Worm (Caenorhabditis elegans) whole organism, young adult: Measurements from ENCODE around the gene alg-1.

Experiments used
- F39B2.1 ChIP-seq: fragments of 200-800 bp; sonication (Bioruptor generic); IDR thresholded peaks from 2 replicates; pipeline ENCODE4 v1.3.6; 2022; ENCODE audit warnings: missing genetic modification reagents, missing genetic modification characterization, missing compliant biosample characterization
- ceh-79 ChIP-seq: sonication (generic microtip); optimal IDR thresholded peaks from 2 replicates; lab custom pipeline; 2017; ENCODE audit warnings: mild to moderate bottlenecking, missing genetic modification characterization, missing compliant biosample characterization
- ceh-91 ChIP-seq: fragments of 200-800 bp; sonication (Bioruptor generic); IDR thresholded peaks from 2 replicates; pipeline ENCODE4 v1.3.6; 2022; ENCODE audit warnings: missing genetic modification reagents, missing genetic modification characterization, missing compliant biosample characterization
- nfya-1 ChIP-seq: sonication (generic microtip); optimal IDR thresholded peaks from 2 replicates; lab custom pipeline; 2017; ENCODE audit warnings: antibody characterized with exemption, missing compliant biosample characterization, missing genetic modification characterization, borderline replicate concordance; ENCODE audit not compliant: insufficient read depth
- pbrm-1 ChIP-seq: fragments of 200-800 bp; sonication (Bioruptor generic); IDR thresholded peaks from 2 replicates; pipeline ENCODE4 v1.3.6; 2022; ENCODE audit warnings: missing genetic modification reagents, missing genetic modification characterization, missing compliant biosample characterization

DNA sequence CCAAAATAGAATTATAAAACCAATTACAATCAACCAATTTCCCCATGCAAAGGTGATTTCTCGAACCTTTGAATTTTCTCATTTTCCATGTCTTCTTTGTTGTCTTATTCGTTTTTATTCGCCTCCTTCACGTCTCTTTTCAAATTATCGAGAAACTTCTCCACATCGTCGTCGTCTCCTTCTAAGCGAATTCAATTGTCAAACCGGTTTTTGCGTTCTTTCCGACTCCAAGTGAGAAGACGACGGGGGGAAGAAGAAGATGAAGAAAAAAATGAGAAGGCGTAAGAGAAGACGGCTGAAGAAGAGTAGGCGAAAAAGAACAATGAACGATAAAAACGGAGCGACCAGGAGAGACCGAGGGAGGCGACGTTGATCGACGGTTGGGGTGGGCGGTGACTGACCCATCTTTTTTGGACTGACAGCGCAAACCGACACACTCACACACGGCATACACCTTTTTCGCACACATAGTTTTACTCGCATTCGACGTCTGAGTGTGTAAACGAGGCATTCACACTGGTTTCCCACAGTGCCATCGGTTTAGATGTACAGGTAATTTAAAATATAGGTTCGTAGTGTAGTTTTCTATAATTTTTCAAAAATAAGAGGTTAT is 28.4 kb upstream of the alg-1 start:
- TF ChIP-seq F39B2.1 (GFP tag; lab: Robert Waterston, UW) (no peak), nfya-1 (tag; lab: Kevin White, UChicago) (no peak), pbrm-1 (GFP tag; lab: Robert Waterston, UW) (no peak), ceh-91 (GFP tag; lab: Robert Waterston, UW) (no peak), ceh-79 (tag; lab: Kevin White, UChicago) (no peak)
